Worm (Caenorhabditis elegans): ENCODE measurements around the gene unc-96.

- TF ChIP-seq him-1 (tag; optimal IDR thresholded peaks at IDR 0.05) (no peak), dao-5 (tag; optimal IDR thresholded peaks at IDR 0.05) (no peak), W03F9.2 (tag; optimal IDR thresholded peaks at IDR 0.05) (no peak)
These were observed 12.7 kb downstream of the unc-96 start, which contains the start of gene F13C5.5 for ce11 chrX:608392-608791.

All from whole organism, L4/young adult.